Fruit fly (Drosophila melanogaster) whole organism, adult: ENCODE results near the gene rdx.

ENCODE experiments used
- CG11617 ChIP-seq: fragments of 200-800 bp; sonication (Bioruptor generic); optimal IDR thresholded peaks from 2 replicates; lab custom pipeline; 2017; ENCODE audit warnings: mild to moderate bottlenecking, missing biosample characterization, missing genetic modification reagents, missing genetic modification characterization
- CG14711 ChIP-seq: fragments of 200-800 bp; sonication (Bioruptor generic); optimal IDR thresholded peaks from 2 replicates; lab custom pipeline; 2018; ENCODE audit warnings: missing biosample characterization, mild to moderate bottlenecking, missing genetic modification characterization, moderate library complexity
- bab1 ChIP-seq: fragments of 200-800 bp; sonication (Bioruptor generic); optimal IDR thresholded peaks from 3 replicates; lab custom pipeline; 2019; ENCODE audit warnings: missing biosample characterization, mild to moderate bottlenecking, missing genetic modification characterization, moderate library complexity
- cnc ChIP-seq, 2 experiments: fragments of >200 bp; optimal IDR thresholded peaks; 2 replicates each; lab custom pipeline; 2017
- kay ChIP-seq: fragments of 200-800 bp; sonication (Bioruptor generic); peaks from one replicate; lab custom pipeline; 2016; ENCODE audit warnings: missing biosample characterization, missing genetic modification characterization, borderline replicate concordance
- ovo ChIP-seq: fragments of 200-800 bp; sonication (Bioruptor generic); optimal IDR thresholded peaks from 2 replicates; lab custom pipeline; 2016; ENCODE audit warnings: missing biosample characterization, missing genetic modification characterization
- toe ChIP-seq: fragments of 200-800 bp; sonication (Bioruptor generic); optimal IDR thresholded peaks from 2 replicates; lab custom pipeline; 2016; ENCODE audit warnings: missing biosample characterization, missing genetic modification characterization

DNA sequence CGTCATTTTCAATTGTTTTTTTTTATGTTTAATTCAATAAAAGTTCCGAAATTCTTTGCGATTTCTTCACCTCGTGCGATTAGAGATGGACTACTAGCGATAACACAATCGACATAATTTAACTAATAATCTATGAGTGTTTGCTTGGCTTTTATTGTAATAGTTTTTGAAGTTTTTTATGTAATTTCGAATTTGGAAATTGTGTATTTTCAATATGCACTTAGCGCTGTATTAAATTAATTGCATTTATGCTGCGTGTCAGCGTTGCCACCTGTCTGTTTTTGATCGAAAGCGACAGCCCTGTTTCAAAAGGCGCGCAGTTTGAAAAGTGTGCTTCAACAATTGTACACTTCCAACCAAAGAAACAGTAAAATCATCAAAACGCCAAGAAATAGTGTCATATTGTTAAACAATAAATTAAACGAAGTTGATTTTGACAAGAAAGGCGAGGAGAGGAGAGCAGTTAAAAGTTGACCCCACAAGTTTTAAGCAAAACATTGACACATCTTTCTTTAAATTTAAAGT is 4.1 kb upstream of the rdx start, which contains the start of gene CG9922:
- TF ChIP-seq bab1 (GFP tag; lab: Kevin White, UChicago), result peak; percentile 60
- TF ChIP-seq ovo (GFP tag; lab: Kevin White, UChicago), result no peak
- TF ChIP-seq cnc (optimal IDR thresholded peaks at IDR 0.05; lab: Kevin White, UChicago), result no peak
- TF ChIP-seq CG14711, result peak; percentile 99
- peak; percentile 41 for TF ChIP-seq CG11617 (GFP tag; lab: Kevin White, UChicago)
- no peak for TF ChIP-seq kay
- TF ChIP-seq toe (GFP tag; lab: Kevin White, UChicago), result no peak
